Worm (Caenorhabditis elegans): ENCODE results near the gene ugt-54.

DNA sequence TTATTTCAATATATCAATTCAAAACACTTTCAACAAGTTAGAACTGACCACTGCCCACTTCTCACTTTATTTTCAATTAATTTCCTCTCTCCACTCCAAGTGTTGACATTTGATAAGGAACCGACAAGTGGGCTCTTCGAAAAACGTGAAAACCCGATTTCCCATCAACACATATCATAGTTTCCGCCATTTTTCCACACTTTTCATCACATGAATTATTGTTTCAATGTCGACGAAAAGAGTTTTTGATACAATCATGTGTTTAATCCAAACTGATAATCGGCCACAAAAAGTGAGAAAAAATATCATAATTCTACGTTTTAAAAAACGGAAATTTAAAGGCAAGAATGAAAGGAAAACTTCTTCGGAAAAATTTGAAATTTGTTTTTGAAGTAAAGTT lies 34.2 kb downstream of the ugt-54 start:
- TF ChIP-seq M03D4.4 (tag; optimal IDR thresholded peaks at IDR 0.05) (no peak), mep-1 (tag; optimal IDR thresholded peaks at IDR 0.05) (no peak), ztf-11 (tag; optimal IDR thresholded peaks at IDR 0.05) (no peak), ceh-83 (GFP tag; optimal IDR thresholded peaks at IDR 0.05) (no peak), nhr-76 (tag; optimal IDR thresholded peaks at IDR 0.05) (no peak), mls-2 (tag; optimal IDR thresholded peaks at IDR 0.05) (no peak), unc-62 (GFP tag; optimal IDR thresholded peaks at IDR 0.05) (no peak), ham-2 (GFP tag; optimal IDR thresholded peaks at IDR 0.05) (no peak)
